Worm (Caenorhabditis elegans) whole organism, young adult: ENCODE results near the gene C36A4.11.
"Not testable (repeated sequence)": the region's sequence is repeated elsewhere in the genome, so short reads cannot be mapped to it uniquely, and the experiment has no call there.

Source experiments
- C06A6.2 ChIP-seq: fragments of 200-800 bp; sonication (Bioruptor generic); conservative IDR thresholded peaks from 2 replicates; pipeline ENCODE4 v1.3.6; 2022; ENCODE audit warnings: missing genetic modification characterization, missing compliant biosample characterization
- C17E4.6 ChIP-seq: fragments of 200-800 bp; sonication (Bioruptor generic); IDR thresholded peaks from 2 replicates; pipeline ENCODE4 v1.3.6; 2022; ENCODE audit warnings: missing genetic modification reagents, missing genetic modification characterization, missing compliant biosample characterization
- F33H1.4 ChIP-seq: fragments of 200-800 bp; sonication (Bioruptor generic); IDR thresholded peaks from 2 replicates; pipeline ENCODE4 v1.3.6; 2022; ENCODE audit warnings: missing genetic modification reagents, missing genetic modification characterization, missing compliant biosample characterization
- F57A8.1 ChIP-seq: fragments of 200-800 bp; sonication (Bioruptor generic); optimal IDR thresholded peaks from 2 replicates; lab custom pipeline; 2018; ENCODE audit warnings: mild to moderate bottlenecking, missing genetic modification characterization, moderate library complexity, missing compliant biosample characterization
- K11D2.4 ChIP-seq: fragments of 200-800 bp; sonication (Bioruptor generic); IDR thresholded peaks from 2 replicates; pipeline ENCODE4 v1.3.6; 2022; ENCODE audit warnings: missing genetic modification reagents, missing genetic modification characterization, missing compliant biosample characterization
- K12H6.12 ChIP-seq: fragments of 200-800 bp; sonication (Bioruptor generic); optimal IDR thresholded peaks from 2 replicates; lab custom pipeline; 2018; ENCODE audit warnings: mild to moderate bottlenecking, missing genetic modification characterization, missing compliant biosample characterization
- Y53F4B.3 ChIP-seq: fragments of 200-800 bp; sonication (Bioruptor generic); IDR thresholded peaks from 2 replicates; pipeline ENCODE4 v1.3.6; 2022; ENCODE audit warnings: missing genetic modification reagents, missing genetic modification characterization, missing compliant biosample characterization
- Y53G8AR.9 ChIP-seq: fragments of 200-800 bp; sonication (Bioruptor generic); conservative IDR thresholded peaks from 2 replicates; pipeline ENCODE4 v1.3.6; 2022; ENCODE audit warnings: missing genetic modification reagents, missing genetic modification characterization, missing compliant biosample characterization
- Y95B8A.8 ChIP-seq: fragments of 200-800 bp; sonication (Bioruptor generic); IDR thresholded peaks from 2 replicates; pipeline ENCODE4 v1.3.6; 2022; ENCODE audit warnings: missing genetic modification reagents, missing genetic modification characterization, missing compliant biosample characterization
- ama-1 ChIP-seq, 3 experiments: fragments of 150-350 bp in 1 of 3; sonication (generic microtip) in 2 of 3; optimal IDR thresholded peaks; 2 replicates each; lab custom pipeline; 2014 to 2018; ENCODE audit warnings: missing biosample characterization in 2 of 3, missing genetic modification characterization in 2 of 3, missing genetic modification reagents in 2 of 3
- aptf-2 ChIP-seq: fragments of 200-800 bp; sonication (Bioruptor generic); conservative IDR thresholded peaks from 2 replicates; pipeline ENCODE4 v1.3.6; 2022; ENCODE audit warnings: missing genetic modification reagents, missing genetic modification characterization, missing compliant biosample characterization
- aptf-3 ChIP-seq: fragments of 200-800 bp; sonication (Bioruptor generic); IDR thresholded peaks from 2 replicates; pipeline ENCODE4 v1.3.6; 2022; ENCODE audit warnings: missing genetic modification characterization, missing compliant biosample characterization
- attf-3 ChIP-seq: fragments of 200-800 bp; sonication (Bioruptor generic); conservative IDR thresholded peaks from 2 replicates; pipeline ENCODE4 v1.3.6; 2022; ENCODE audit warnings: missing genetic modification reagents, missing genetic modification characterization, missing compliant biosample characterization
- attf-5 ChIP-seq: fragments of 200-800 bp; sonication (Bioruptor generic); optimal IDR thresholded peaks from 2 replicates; lab custom pipeline; 2018; ENCODE audit warnings: mild to moderate bottlenecking, missing genetic modification characterization, missing compliant biosample characterization
- attf-6 ChIP-seq: fragments of 200-800 bp; sonication (Bioruptor generic); IDR thresholded peaks from 2 replicates; pipeline ENCODE4 v1.3.6; 2022; ENCODE audit warnings: missing genetic modification reagents, missing genetic modification characterization, missing compliant biosample characterization
- bed-1 ChIP-seq: fragments of 200-800 bp; sonication (Bioruptor generic); IDR thresholded peaks from 2 replicates; pipeline ENCODE4 v1.3.6; 2022; ENCODE audit warnings: missing genetic modification reagents, missing genetic modification characterization, missing compliant biosample characterization
- bed-2 ChIP-seq: fragments of 200-800 bp; sonication (Bioruptor generic); IDR thresholded peaks from 2 replicates; pipeline ENCODE4 v1.3.6; 2022; ENCODE audit warnings: missing genetic modification reagents, missing genetic modification characterization, missing compliant biosample characterization
- cebp-1 ChIP-seq, 2 experiments: fragments of 200-800 bp in 1 of 2; sonication (Bioruptor generic) in 1 of 2; sonication (generic microtip) in 1 of 2; IDR thresholded peaks in 1 of 2; optimal IDR thresholded peaks in 1 of 2; 2 replicates each; pipeline versions ENCODE4 v1.3.6 to Lab custom; 2017 to 2022; ENCODE audit warnings: missing compliant biosample characterization in 2 of 2, missing genetic modification characterization in 2 of 2, mild to moderate bottlenecking in 1 of 2, missing genetic modification reagents in 1 of 2, moderate library complexity in 1 of 2
- cebp-2 ChIP-seq: fragments of 200-800 bp; sonication (Bioruptor generic); IDR thresholded peaks from 2 replicates; pipeline ENCODE4 v1.3.6; 2022; ENCODE audit warnings: missing genetic modification characterization, missing compliant biosample characterization
- ceh-27 ChIP-seq: fragments of 200-800 bp; sonication (Bioruptor generic); optimal IDR thresholded peaks from 2 replicates; lab custom pipeline; 2018; ENCODE audit warnings: mild to moderate bottlenecking, missing genetic modification characterization, moderate library complexity, missing compliant biosample characterization
- ceh-91 ChIP-seq: fragments of 200-800 bp; sonication (Bioruptor generic); IDR thresholded peaks from 2 replicates; pipeline ENCODE4 v1.3.6; 2022; ENCODE audit warnings: missing genetic modification reagents, missing genetic modification characterization, missing compliant biosample characterization
- die-1 ChIP-seq: sonication (generic microtip); optimal IDR thresholded peaks from 2 replicates; lab custom pipeline; 2016; ENCODE audit warnings: missing genotype, mild to moderate bottlenecking, missing genetic modification characterization, missing compliant biosample characterization
- dox-1 ChIP-seq: fragments of 200-800 bp; sonication (Bioruptor generic); IDR thresholded peaks from 2 replicates; pipeline ENCODE4 v1.3.6; 2022; ENCODE audit warnings: missing genetic modification reagents, missing genetic modification characterization, missing compliant biosample characterization
- efl-1 ChIP-seq: fragments of 150-350 bp; optimal IDR thresholded peaks from 2 replicates; lab custom pipeline; 2014; ENCODE audit warnings: missing biosample characterization, missing genetic modification reagents, missing genetic modification characterization
- egl-18 ChIP-seq: fragments of 200-800 bp; sonication (Bioruptor generic); IDR thresholded peaks from 2 replicates; pipeline ENCODE4 v1.3.6; 2022; ENCODE audit warnings: missing genetic modification reagents, missing genetic modification characterization, missing compliant biosample characterization
- egl-44 ChIP-seq: fragments of 200-800 bp; sonication (Bioruptor generic); IDR thresholded peaks from 2 replicates; pipeline ENCODE4 v1.3.6; 2022; ENCODE audit warnings: missing genetic modification reagents, missing genetic modification characterization, missing compliant biosample characterization
- egrh-3 ChIP-seq: fragments of 200-800 bp; sonication (Bioruptor generic); IDR thresholded peaks from 2 replicates; pipeline ENCODE4 v1.3.6; 2022; ENCODE audit warnings: missing genetic modification reagents, missing genetic modification characterization, missing compliant biosample characterization
- ekl-4 ChIP-seq: fragments of 200-800 bp; sonication (Bioruptor generic); IDR thresholded peaks from 2 replicates; pipeline ENCODE4 v1.3.6; 2022; ENCODE audit warnings: missing genetic modification reagents, missing genetic modification characterization, missing compliant biosample characterization
- hmg-1.2 ChIP-seq: fragments of 200-800 bp; sonication (Bioruptor generic); IDR thresholded peaks from 2 replicates; pipeline ENCODE4 v1.3.6; 2022; ENCODE audit warnings: missing genetic modification reagents, missing genetic modification characterization, missing compliant biosample characterization
- let-526 ChIP-seq: fragments of 200-800 bp; sonication (Bioruptor generic); IDR thresholded peaks from 2 replicates; pipeline ENCODE4 v1.3.6; 2022; ENCODE audit warnings: missing genetic modification reagents, missing genetic modification characterization, missing compliant biosample characterization
- let-607 ChIP-seq, 2 experiments: fragments of 200-800 bp in 1 of 2; sonication (Bioruptor generic) in 1 of 2; sonication (generic microtip) in 1 of 2; optimal IDR thresholded peaks; 2 replicates each; lab custom pipeline; 2016 to 2018; ENCODE audit warnings: mild to moderate bottlenecking in 2 of 2, missing compliant biosample characterization in 2 of 2, missing genetic modification characterization in 2 of 2, moderate library complexity in 2 of 2, missing genotype in 1 of 2
- lin-40 ChIP-seq: sonication (generic microtip); optimal IDR thresholded peaks from 2 replicates; lab custom pipeline; 2016; ENCODE audit warnings: missing genetic modification characterization, mild to moderate bottlenecking, missing compliant biosample characterization, missing genotype, missing genetic modification reagents
- lin-54 ChIP-seq: fragments of 200-800 bp; sonication (Bioruptor generic); optimal IDR thresholded peaks from 2 replicates; lab custom pipeline; 2018; ENCODE audit warnings: mild to moderate bottlenecking, missing genetic modification characterization, missing compliant biosample characterization
- mcd-1 ChIP-seq: fragments of 200-800 bp; sonication (Bioruptor generic); IDR thresholded peaks from 2 replicates; pipeline ENCODE4 v1.3.6; 2022; ENCODE audit warnings: missing genetic modification reagents, missing genetic modification characterization, missing compliant biosample characterization
- nfyb-1 ChIP-seq: fragments of 200-800 bp; sonication (Bioruptor generic); IDR thresholded peaks from 2 replicates; pipeline ENCODE4 v1.3.6; 2022; ENCODE audit warnings: missing genetic modification reagents, missing genetic modification characterization, missing compliant biosample characterization
- nhr-80 ChIP-seq: sonication (generic microtip); optimal IDR thresholded peaks from 2 replicates; lab custom pipeline; 2016; ENCODE audit warnings: missing genetic modification characterization, missing compliant biosample characterization
- pbrm-1 ChIP-seq: fragments of 200-800 bp; sonication (Bioruptor generic); IDR thresholded peaks from 2 replicates; pipeline ENCODE4 v1.3.6; 2022; ENCODE audit warnings: missing genetic modification reagents, missing genetic modification characterization, missing compliant biosample characterization
- rcor-1 ChIP-seq: fragments of 200-800 bp; sonication (Bioruptor generic); IDR thresholded peaks from 2 replicates; pipeline ENCODE4 v1.3.6; 2022; ENCODE audit warnings: missing genetic modification reagents, missing genetic modification characterization, missing compliant biosample characterization
- sea-2 ChIP-seq: fragments of 200-800 bp; sonication (Bioruptor generic); IDR thresholded peaks from 2 replicates; pipeline ENCODE4 v1.3.6; 2022; ENCODE audit warnings: missing genetic modification characterization, missing compliant biosample characterization
- snpc-3.4 ChIP-seq: sonication (generic microtip); optimal IDR thresholded peaks from 2 replicates; lab custom pipeline; 2017; ENCODE audit warnings: missing genetic modification characterization, mild to moderate bottlenecking, missing compliant biosample characterization, antibody characterized with exemption, moderate library complexity, missing genotype, missing genetic modification reagents
- unc-130 ChIP-seq: sonication (generic microtip); optimal IDR thresholded peaks from 2 replicates; lab custom pipeline; 2016; ENCODE audit warnings: missing genetic modification reagents, missing genetic modification characterization, missing compliant biosample characterization
- ztf-28 ChIP-seq: fragments of 200-800 bp; sonication (Bioruptor generic); IDR thresholded peaks from 2 replicates; pipeline ENCODE4 v1.3.6; 2022; ENCODE audit warnings: missing genetic modification reagents, missing genetic modification characterization, missing compliant biosample characterization
- ztf-3 ChIP-seq: fragments of 200-800 bp; sonication (Bioruptor generic); optimal IDR thresholded peaks from 2 replicates; lab custom pipeline; 2018; ENCODE audit warnings: mild to moderate bottlenecking, missing genetic modification characterization, missing compliant biosample characterization

Gene C36A4.11

DNA sequence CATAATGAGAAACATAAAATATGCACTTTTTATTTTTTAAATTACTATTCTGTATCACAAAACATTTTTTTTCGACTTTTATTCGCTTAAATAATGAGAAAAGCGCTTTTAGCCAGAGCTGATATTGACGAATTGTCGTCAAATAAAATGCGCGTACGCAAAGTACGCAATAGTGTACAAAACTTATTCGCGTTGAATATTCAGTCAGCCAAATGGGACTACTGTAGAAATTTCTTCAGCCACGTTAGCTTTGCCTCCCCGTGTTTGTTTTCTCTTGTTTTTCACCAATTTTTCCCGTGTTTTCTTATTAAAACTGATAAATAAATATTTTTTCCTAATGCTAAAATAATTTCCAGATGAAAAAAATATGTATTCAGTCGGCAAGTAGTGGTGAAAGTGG is 16.6 kb downstream of the C36A4.11 start:
- TF ChIP-seq attf-5 (GFP tag; lab: Kevin White, UChicago), result peak; percentile 28
- peak; percentile 94 for TF ChIP-seq K11D2.4 (GFP tag; lab: Robert Waterston, UW)
- TF ChIP-seq cebp-1 (GFP tag; IDR thresholded peaks at IDR 0.05; lab: Robert Waterston, UW), result peak; percentile 73
- TF ChIP-seq cebp-1 (tag; optimal IDR thresholded peaks at IDR 0.05; lab: Kevin White, UChicago), result peak; percentile 39
- 0 out of 2 replicates have a peak, but pooled peaks have one; percentile 53 for TF ChIP-seq Y95B8A.8
- peak; percentile 28 for TF ChIP-seq lin-54 (GFP tag; lab: Kevin White, UChicago)
- TF ChIP-seq nfyb-1 (GFP tag; lab: Robert Waterston, UW), result peak; percentile 89
- peak; percentile 64; the same call in 1 of the 2 replicates for TF ChIP-seq ceh-91 (GFP tag; lab: Robert Waterston, UW)
- TF ChIP-seq C17E4.6 (GFP tag; lab: Robert Waterston, UW), result peak; percentile 47; the same call in 1 of the 2 replicates
- TF ChIP-seq egl-18 (GFP tag; lab: Robert Waterston, UW), result peak; percentile 56; the same call in 1 of the 2 replicates
- peak in 1 of 2 experiments; percentile 60 for TF ChIP-seq let-607 (tag; optimal IDR thresholded peaks at IDR 0.05; lab: Kevin White, UChicago)
- TF ChIP-seq C06A6.2 (GFP tag; lab: Robert Waterston, UW), result peak; percentile 68
- TF ChIP-seq aptf-2 (GFP tag; lab: Robert Waterston, UW), result 0 out of 2 replicates have a peak, but pooled peaks have one; percentile 15
- TF ChIP-seq ztf-28 (GFP tag; lab: Robert Waterston, UW), result peak; percentile 59; the same call in 1 of the 2 replicates
- peak; percentile 68 for TF ChIP-seq attf-3 (GFP tag; lab: Robert Waterston, UW)
- TF ChIP-seq ceh-27, result peak; percentile 4
- peak; percentile 81 for TF ChIP-seq bed-2 (GFP tag; lab: Robert Waterston, UW)
- peak; percentile 85; the same call in 1 of the 2 replicates for TF ChIP-seq let-526
- TF ChIP-seq F33H1.4, result peak; percentile 59
- TF ChIP-seq dox-1 (GFP tag; lab: Robert Waterston, UW), result peak; percentile 91
- TF ChIP-seq ekl-4 (GFP tag; lab: Robert Waterston, UW), result peak; percentile 50; the same call in 1 of the 2 replicates
- TF ChIP-seq pbrm-1 (GFP tag; lab: Robert Waterston, UW), result peak; percentile 80
- 0 out of 2 replicates have a peak, but pooled peaks have one; percentile 13 for TF ChIP-seq sea-2 (GFP tag; lab: Robert Waterston, UW)
- 0 out of 2 replicates have a peak, but pooled peaks have one; percentile 36 for TF ChIP-seq egl-44
- TF ChIP-seq hmg-1.2 (GFP tag; lab: Robert Waterston, UW), result peak; percentile 96
- TF ChIP-seq mcd-1 (GFP tag; lab: Robert Waterston, UW), result peak; percentile 91
- peak; percentile 73 for TF ChIP-seq rcor-1 (GFP tag; lab: Robert Waterston, UW)
- 0 out of 2 replicates have a peak, but pooled peaks have one; percentile 11 for TF ChIP-seq egrh-3 (GFP tag; lab: Robert Waterston, UW)
- peak; percentile 50 for TF ChIP-seq lin-40

DNA sequence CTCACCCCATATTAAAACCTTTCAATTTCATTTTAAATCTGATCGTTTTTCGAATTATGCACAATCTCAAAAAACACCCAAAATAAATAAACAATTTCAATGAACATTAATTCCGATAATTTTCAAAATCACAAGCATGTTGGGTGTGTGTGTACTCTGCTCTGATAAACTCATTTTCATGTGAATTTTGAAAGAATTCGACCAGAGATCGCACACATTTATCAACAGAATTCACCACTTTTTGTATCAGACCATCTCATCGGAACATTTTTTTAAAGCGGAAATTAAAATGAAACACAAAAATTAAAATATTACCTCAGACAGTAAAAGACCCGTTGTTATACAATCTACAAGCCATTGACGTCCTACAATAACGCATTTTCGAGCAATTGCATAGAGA is 17.6 kb downstream of the C36A4.11 start:
- 0 out of 2 replicates have a peak, but pooled peaks have one; percentile 11 for TF ChIP-seq hmg-1.2 (GFP tag; lab: Robert Waterston, UW)
- peak; percentile 23 for TF ChIP-seq nhr-80 (tag; lab: Kevin White, UChicago)
- TF ChIP-seq cebp-1 (GFP tag; IDR thresholded peaks at IDR 0.05; lab: Robert Waterston, UW), result not testable (repeated sequence)
- peak; percentile 23 for TF ChIP-seq cebp-1 (tag; optimal IDR thresholded peaks at IDR 0.05; lab: Kevin White, UChicago)

DNA sequence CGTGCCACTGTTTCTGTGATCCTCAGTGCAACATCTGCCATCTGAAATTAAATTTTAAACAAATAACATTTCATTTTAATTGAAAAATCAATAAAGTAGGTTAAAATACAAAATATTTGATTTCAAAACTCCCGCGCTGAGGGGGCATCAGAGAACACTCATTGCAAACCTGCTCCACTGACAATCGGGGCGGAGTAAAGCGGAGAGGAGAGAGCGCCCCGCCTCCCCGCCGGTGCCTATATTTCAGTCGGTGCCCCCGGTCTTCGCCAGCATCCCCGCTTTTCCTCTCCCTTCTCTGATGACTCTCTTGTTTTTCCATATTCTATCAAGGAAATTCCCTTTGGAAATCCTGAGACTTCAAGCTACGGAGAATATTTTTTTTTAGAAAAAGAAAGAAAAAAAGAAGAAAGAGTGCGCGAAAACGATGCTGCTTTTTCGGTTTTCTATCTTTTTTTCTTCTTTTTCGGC is 22.6 kb downstream of the C36A4.11 start, which contains the start of gene brc-1:
TSS of gene brc-1 (minus strand) at position 51 of the 468 bp plus-strand sequence.
- TF ChIP-seq die-1 (tag; lab: Kevin White, UChicago) (no peak), K12H6.12 (tag; lab: Kevin White, UChicago) (peak; percentile 90), ztf-3 (GFP tag; lab: Kevin White, UChicago) (no peak), F57A8.1 (GFP tag; lab: Kevin White, UChicago) (no peak), Y53G8AR.9 (peak; percentile 79), efl-1 (GFP tag; lab: Kevin White, UChicago) (peak; percentile 67), egl-44 (no peak), pbrm-1 (GFP tag; lab: Robert Waterston, UW) (peak; percentile 64; the same call in 1 of the 2 replicates), ekl-4 (GFP tag; lab: Robert Waterston, UW) (no peak; the same call in 1 of the 2 replicates), let-607 (tag; optimal IDR thresholded peaks at IDR 0.05; lab: Kevin White, UChicago) (peak; percentile 12 to 28), aptf-3 (GFP tag; lab: Robert Waterston, UW) (no peak), cebp-2 (no peak), attf-6 (GFP tag; lab: Robert Waterston, UW) (no peak), aptf-2 (GFP tag; lab: Robert Waterston, UW) (no peak), Y53F4B.3 (GFP tag; lab: Robert Waterston, UW) (no peak), ama-1 (optimal IDR thresholded peaks at IDR 0.05; lab: Kevin White, UChicago) (peak; percentile 93), ama-1 (GFP tag; optimal IDR thresholded peaks at IDR 0.05; lab: Kevin White, UChicago) (peak in 1 of 2 experiments; percentile 15), unc-130 (GFP tag; lab: Kevin White, UChicago) (no peak), bed-1 (GFP tag; lab: Robert Waterston, UW) (no peak), snpc-3.4 (no peak)
